Fruit fly (Drosophila melanogaster): ENCODE measurements around the gene CG4186.

CG4186 gene

dm6 chr3L:20792693-20793092 lies 23.3 kb downstream of the CG4186 start, which contains the start of gene Six4 (continued):
- TF ChIP-seq gem (tag; optimal IDR thresholded peaks at IDR 0.05) (no peak), ab (GFP tag; optimal IDR thresholded peaks at IDR 0.05) (no peak), cad (GFP tag; optimal IDR thresholded peaks at IDR 0.05) (no peak), CG4730 (GFP tag; IDR thresholded peaks at IDR 0.05) (no peak), CG6689 (GFP tag; IDR thresholded peaks at IDR 0.05) (no peak), dm (GFP tag; optimal IDR thresholded peaks at IDR 0.05) (no peak), dmrt99B (tag; optimal IDR thresholded peaks at IDR 0.05) (no peak), CG1024 (GFP tag; IDR thresholded peaks at IDR 0.05) (no peak), CG12155 (GFP tag; optimal IDR thresholded peaks at IDR 0.05) (no peak), CG6254 (GFP tag; optimal IDR thresholded peaks at IDR 0.05) (no peak), kay (GFP tag; optimal IDR thresholded peaks at IDR 0.05) (no peak), CG1832 (GFP tag; optimal IDR thresholded peaks at IDR 0.05) (no peak), slbo (GFP tag; IDR thresholded peaks at IDR 0.05) (no peak), NC2α (GFP tag; optimal IDR thresholded peaks at IDR 0.05) (no peak), chif (GFP tag; optimal IDR thresholded peaks at IDR 0.05) (no peak), CG4282 (GFP tag; optimal IDR thresholded peaks at IDR 0.05) (no peak), Nf-YC (tag; optimal IDR thresholded peaks at IDR 0.05) (peak; percentile 94), Dip2 (GFP tag; IDR thresholded peaks at IDR 0.05) (no peak), Myb (GFP tag; optimal IDR thresholded peaks at IDR 0.05) (no peak), CG2202 (tag; optimal IDR thresholded peaks at IDR 0.05) (no peak), CG12942 (GFP tag; optimal IDR thresholded peaks at IDR 0.05) (no peak), CG32772 (GFP tag; IDR thresholded peaks at IDR 0.05) (no peak), CG12299 (tag; optimal IDR thresholded peaks at IDR 0.05) (no peak), CG34376 (GFP tag; optimal IDR thresholded peaks at IDR 0.05) (no peak), Meics (GFP tag; optimal IDR thresholded peaks at IDR 0.05) (no peak), gcm (GFP tag; optimal IDR thresholded peaks at IDR 0.05) (peak; percentile 24), CG17328 (GFP tag; IDR thresholded peaks at IDR 0.05) (peak; percentile 41; the same call in 1 of the 2 replicates), hb (GFP tag; IDR thresholded peaks at IDR 0.05; ENCODE audit: partially characterized antibody) (no peak), dimm (GFP tag; IDR thresholded peaks at IDR 0.05) (no peak), seq (GFP tag; IDR thresholded peaks at IDR 0.05) (peak; percentile 89), sna (GFP tag; IDR thresholded peaks at IDR 0.05; ENCODE audit: partially characterized antibody) (no peak), nau (GFP tag; optimal IDR thresholded peaks at IDR 0.05) (no peak), CG11247 (GFP tag; IDR thresholded peaks at IDR 0.05) (no peak), pita (GFP tag; optimal IDR thresholded peaks at IDR 0.05) (no peak), CG9817 (tag; optimal IDR thresholded peaks at IDR 0.05) (no peak), Lhr (GFP tag; optimal IDR thresholded peaks at IDR 0.05) (no peak), Ravus (GFP tag; IDR thresholded peaks at IDR 0.05) (no peak), D (optimal IDR thresholded peaks at IDR 0.05) (no peak), D (GFP tag; optimal IDR thresholded peaks at IDR 0.05) (no peak), jigr1 (GFP tag; IDR thresholded peaks at IDR 0.05) (no peak), CG30020 (tag; optimal IDR thresholded peaks at IDR 0.05) (peak; percentile 8), Lim3 (GFP tag; IDR thresholded peaks at IDR 0.05) (no peak), caup (GFP tag; optimal IDR thresholded peaks at IDR 0.05; ENCODE audit: severe bottlenecking) (no peak), ac (GFP tag; optimal IDR thresholded peaks at IDR 0.05) (peak; percentile 34), zfh2 (GFP tag; optimal IDR thresholded peaks at IDR 0.05) (no peak), insv (GFP tag; optimal IDR thresholded peaks at IDR 0.05) (peak in 1 of 2 experiments; percentile 21), CG7839 (tag; optimal IDR thresholded peaks at IDR 0.05) (no peak), CG9437 (GFP tag; optimal IDR thresholded peaks at IDR 0.05) (no peak), CG6654 (GFP tag; optimal IDR thresholded peaks at IDR 0.05) (no peak), CG2120 (GFP tag; optimal IDR thresholded peaks at IDR 0.05) (no peak), pum (GFP tag; optimal IDR thresholded peaks at IDR 0.05) (no peak), zen2 (GFP tag; IDR thresholded peaks at IDR 0.05; ENCODE audit: partially characterized antibody) (no peak), CG9215 (GFP tag; IDR thresholded peaks at IDR 0.05) (no peak)
